Worm (Caenorhabditis elegans): ENCODE results near the gene let-413.

DNA sequence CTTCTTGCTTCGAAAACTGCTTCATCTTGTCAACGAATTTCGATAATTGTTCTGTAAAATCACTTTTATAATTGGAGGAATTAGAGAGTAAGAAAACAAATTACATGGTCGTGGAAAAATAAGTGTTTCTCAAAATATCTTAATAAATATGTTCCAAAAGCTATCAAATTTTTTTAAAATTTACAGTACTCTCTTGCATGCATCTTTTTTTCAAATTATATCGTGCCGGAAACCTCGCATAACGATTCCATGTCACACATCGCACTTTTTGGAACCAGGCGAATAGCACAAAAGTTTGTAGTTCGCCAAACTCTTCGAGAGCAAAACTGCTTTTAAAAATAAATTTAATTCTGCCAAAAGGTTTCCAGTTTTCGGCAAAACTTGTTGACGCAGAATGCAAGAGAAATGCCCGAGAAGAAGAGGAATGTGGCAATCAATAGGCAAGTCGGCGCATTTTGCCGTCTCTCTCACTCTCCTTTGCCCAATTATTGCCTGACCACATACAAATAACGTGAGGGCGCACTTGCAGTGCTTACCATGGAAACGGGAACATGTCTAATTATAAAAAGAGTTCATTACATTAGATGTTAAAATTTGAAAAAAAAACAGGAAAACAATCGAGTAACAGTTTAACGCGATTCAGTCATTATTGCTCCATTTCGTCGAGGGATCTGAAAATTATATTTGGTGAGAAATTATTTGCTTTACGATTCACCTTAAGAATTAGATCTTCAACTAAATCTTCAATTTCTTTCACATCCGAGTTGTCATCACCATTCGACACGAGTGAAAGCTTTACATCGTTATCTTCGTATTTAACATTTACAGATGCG lies 30.1 kb upstream of the let-413 start, which contains the start of gene Y97E10AR.3:
- TF ChIP-seq ceh-82 (tag; optimal IDR thresholded peaks at IDR 0.05): no peak
- no peak for TF ChIP-seq pha-4 (tag; optimal IDR thresholded peaks at IDR 0.05)
- TF ChIP-seq elt-1 (tag; optimal IDR thresholded peaks at IDR 0.05): no peak
- TF ChIP-seq fkh-10 (GFP tag; optimal IDR thresholded peaks at IDR 0.05): no peak
- TF ChIP-seq snpc-4 (tag; optimal IDR thresholded peaks at IDR 0.05): no peak
- no peak for TF ChIP-seq nhr-237 (tag; optimal IDR thresholded peaks at IDR 0.05)
- TF ChIP-seq ceh-28 (tag; optimal IDR thresholded peaks at IDR 0.05): no peak
- TF ChIP-seq unc-62 (GFP tag; optimal IDR thresholded peaks at IDR 0.05): no peak
- no peak for TF ChIP-seq fos-1 (tag; optimal IDR thresholded peaks at IDR 0.05)
- no peak for TF ChIP-seq tbx-2 (tag; optimal IDR thresholded peaks at IDR 0.05)
- no peak for TF ChIP-seq daf-12 (tag; optimal IDR thresholded peaks at IDR 0.05)
- no peak for TF ChIP-seq unc-39 (tag; optimal IDR thresholded peaks at IDR 0.05)
- no peak for TF ChIP-seq ceh-9 (tag; optimal IDR thresholded peaks at IDR 0.05)
- TF ChIP-seq ama-1 (optimal IDR thresholded peaks at IDR 0.05): no peak
